Worm (Caenorhabditis elegans): ENCODE results near the gene F09B12.5.

The F09B12.5 gene

DNA sequence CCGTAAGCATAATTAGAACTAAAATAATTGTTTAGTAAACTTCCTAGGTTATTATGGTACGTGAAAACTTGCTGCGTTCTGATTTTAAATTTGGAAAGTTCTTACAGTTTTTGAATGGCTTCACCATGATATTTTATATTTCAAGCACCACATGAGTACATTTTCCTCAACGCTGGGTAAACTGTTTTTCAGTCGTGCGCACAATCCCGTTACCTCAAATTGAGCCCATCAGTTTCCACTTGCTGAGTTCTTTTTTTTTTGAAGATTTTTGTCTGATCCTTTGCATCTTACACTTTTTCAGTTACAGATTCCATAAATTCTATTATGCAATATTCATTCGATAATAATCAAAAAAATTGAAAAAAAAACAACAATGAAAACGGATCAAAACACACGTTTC lies 36.0 kb downstream of the F09B12.5 start:
- TF ChIP-seq zip-4 (GFP tag; optimal IDR thresholded peaks at IDR 0.05) (no peak), tlp-1 (tag; optimal IDR thresholded peaks at IDR 0.05) (no peak), dpl-1 (GFP tag; optimal IDR thresholded peaks at IDR 0.05) (no peak), mef-2 (tag; optimal IDR thresholded peaks at IDR 0.05) (no peak), ceh-82 (tag; optimal IDR thresholded peaks at IDR 0.05) (no peak), efl-3 (GFP tag; optimal IDR thresholded peaks at IDR 0.05) (no peak), C16A3.4 (tag; optimal IDR thresholded peaks at IDR 0.05) (no peak), nhr-77 (tag; optimal IDR thresholded peaks at IDR 0.05) (no peak), aly-2 (tag; optimal IDR thresholded peaks at IDR 0.05) (no peak), zag-1 (tag; optimal IDR thresholded peaks at IDR 0.05) (no peak)

DNA sequence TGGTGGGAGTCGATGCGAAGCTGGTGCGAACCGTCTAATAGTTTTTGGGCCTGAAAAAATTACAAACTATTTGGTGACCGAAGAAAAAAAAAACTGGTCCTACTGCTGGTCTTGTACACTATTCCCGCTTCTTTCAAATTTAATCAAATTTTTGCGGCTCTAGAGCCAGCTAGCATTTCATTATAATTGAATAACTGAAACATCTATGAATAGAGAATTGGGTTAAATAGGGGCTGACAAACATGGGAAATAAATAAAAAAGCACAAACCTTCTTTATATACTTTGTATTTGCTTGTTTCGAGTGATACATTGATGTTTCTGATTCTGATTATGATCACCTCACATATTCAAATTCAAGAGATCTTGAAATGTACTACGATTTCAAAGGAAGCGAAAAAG lies 40.6 kb downstream of the F09B12.5 start:
- TF ChIP-seq elt-2 (tag; optimal IDR thresholded peaks at IDR 0.05) (no peak), unc-130 (tag; optimal IDR thresholded peaks at IDR 0.05) (no peak), aly-2 (tag; optimal IDR thresholded peaks at IDR 0.05) (no peak), ets-5 (GFP tag; IDR thresholded peaks at IDR 0.05) (no peak), blmp-1 (tag; optimal IDR thresholded peaks at IDR 0.05) (no peak)

DNA sequence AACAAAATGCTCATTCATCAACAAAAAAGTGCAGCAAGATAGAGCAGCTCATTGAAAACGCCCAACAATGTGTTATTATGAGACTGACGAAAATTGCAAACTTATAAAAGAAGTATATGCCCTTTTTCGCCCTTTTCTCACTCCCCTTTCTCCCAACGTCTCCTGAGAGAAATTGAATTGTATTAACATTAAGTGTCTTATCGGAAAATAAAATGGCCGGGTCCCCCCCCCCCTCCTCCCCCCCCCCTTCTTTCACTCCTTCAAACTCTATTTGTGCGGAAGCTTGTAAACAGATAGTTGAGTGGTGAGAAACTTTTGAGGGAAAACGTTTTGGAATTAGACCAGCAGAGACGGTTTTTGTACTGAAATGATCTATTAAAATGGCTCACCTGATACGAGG lies 42.2 kb downstream of the F09B12.5 start:
- TF ChIP-seq mab-9 (GFP tag; IDR thresholded peaks at IDR 0.05) (no peak), ceh-8 (GFP tag; optimal IDR thresholded peaks at IDR 0.05) (peak; percentile 20), lin-14 (GFP tag; optimal IDR thresholded peaks at IDR 0.05) (peak; percentile 54)

DNA sequence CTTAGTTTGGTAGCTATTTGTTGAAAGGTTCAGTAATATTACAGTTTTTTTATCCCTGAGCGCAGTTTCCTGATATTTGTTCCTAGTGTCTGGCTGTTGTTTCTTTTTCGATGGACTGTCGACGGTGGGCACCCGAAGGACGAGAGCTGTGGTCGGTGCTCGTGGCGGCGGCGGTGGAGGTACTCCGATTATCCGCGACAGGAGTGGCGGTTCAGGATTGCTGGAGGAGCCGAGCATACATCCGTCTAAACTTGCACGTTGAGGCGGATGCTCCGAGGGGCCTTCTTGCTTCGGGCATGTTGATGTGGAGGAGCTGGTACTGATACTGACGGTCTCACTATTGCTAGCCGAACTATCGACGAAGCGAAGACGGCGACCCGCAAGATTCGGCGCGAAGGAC lies 42.8 kb downstream of the F09B12.5 start:
- TF ChIP-seq fos-1 (tag; optimal IDR thresholded peaks at IDR 0.05) (no peak), lir-3 (tag; optimal IDR thresholded peaks at IDR 0.05; ENCODE audit: poor library complexity) (no peak), nhr-237 (tag; optimal IDR thresholded peaks at IDR 0.05) (no peak), fkh-10 (GFP tag; optimal IDR thresholded peaks at IDR 0.05) (no peak), pag-3 (tag; optimal IDR thresholded peaks at IDR 0.05; ENCODE audit: borderline replicate concordance, insufficient read depth) (no peak)

DNA sequence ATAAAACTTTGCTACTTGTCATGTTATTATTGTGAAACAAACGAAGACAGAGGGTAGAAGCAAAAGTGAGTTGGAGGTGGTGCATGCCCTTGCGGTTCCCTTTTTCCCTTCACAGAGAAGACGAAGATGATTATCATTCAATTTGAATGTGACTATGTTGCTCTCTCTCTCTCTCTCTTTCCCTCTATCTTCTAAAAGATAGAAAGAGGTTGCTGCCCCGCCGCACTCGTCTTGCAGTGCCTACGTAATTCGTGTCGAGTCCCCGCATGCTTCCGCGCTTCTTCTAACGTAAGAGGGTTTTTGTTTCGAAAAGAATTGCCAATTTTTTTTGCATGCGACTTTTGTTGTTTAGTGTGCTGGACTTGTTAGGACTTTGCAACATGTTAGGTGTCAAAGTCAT lies 43.7 kb downstream of the F09B12.5 start:
- TF ChIP-seq ceh-8 (GFP tag; optimal IDR thresholded peaks at IDR 0.05) (no peak), ces-1 (GFP tag; optimal IDR thresholded peaks at IDR 0.05) (peak; percentile 6), fkh-10 (GFP tag; optimal IDR thresholded peaks at IDR 0.05) (peak; percentile 50), lin-14 (GFP tag; optimal IDR thresholded peaks at IDR 0.05) (peak; percentile 64), nhr-77 (tag; optimal IDR thresholded peaks at IDR 0.05) (no peak)

DNA sequence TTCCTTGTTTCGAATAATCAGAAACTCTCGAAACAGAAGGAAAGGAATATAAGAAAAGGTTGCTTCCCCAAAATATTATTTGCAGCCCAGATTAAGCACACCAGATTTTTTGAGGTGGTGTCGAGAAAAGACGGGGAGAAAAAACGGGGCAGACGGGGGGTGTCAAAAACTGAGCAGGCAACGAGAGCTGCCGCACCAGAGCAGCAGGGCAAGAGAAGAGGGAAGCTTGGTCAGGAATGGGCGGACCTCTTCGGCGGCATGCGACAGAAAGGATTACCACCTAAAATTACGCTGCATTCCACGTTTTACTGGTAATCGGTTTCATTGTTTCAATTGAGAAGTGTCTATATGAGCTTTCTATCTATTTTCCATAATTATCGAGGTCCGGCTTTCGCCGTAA lies 47.6 kb downstream of the F09B12.5 start:
- TF ChIP-seq C04F5.9 (tag; optimal IDR thresholded peaks at IDR 0.05), result no peak
- no peak for TF ChIP-seq nhr-84 (tag; optimal IDR thresholded peaks at IDR 0.05)
- TF ChIP-seq efl-1 (optimal IDR thresholded peaks at IDR 0.05), result no peak
- TF ChIP-seq efl-1 (GFP tag; optimal IDR thresholded peaks at IDR 0.05 in 1 of 2), result no peak
- TF ChIP-seq ceh-82 (tag; optimal IDR thresholded peaks at IDR 0.05), result no peak
- TF ChIP-seq unc-30 (tag; optimal IDR thresholded peaks at IDR 0.05), result no peak
- TF ChIP-seq snu-23 (GFP tag; optimal IDR thresholded peaks at IDR 0.05), result no peak
- no peak for TF ChIP-seq mep-1 (tag; optimal IDR thresholded peaks at IDR 0.05)
- TF ChIP-seq hlh-4 (tag; optimal IDR thresholded peaks at IDR 0.05), result no peak
- no peak for TF ChIP-seq ztf-4 (tag; optimal IDR thresholded peaks at IDR 0.05)
- no peak for TF ChIP-seq fkh-4 (tag; optimal IDR thresholded peaks at IDR 0.05; ENCODE audit: borderline replicate concordance)
- no peak for TF ChIP-seq mab-9 (GFP tag; IDR thresholded peaks at IDR 0.05)
- no peak for TF ChIP-seq vab-15 (tag; optimal IDR thresholded peaks at IDR 0.05)
- TF ChIP-seq tlp-1 (tag; optimal IDR thresholded peaks at IDR 0.05), result no peak
- no peak for TF ChIP-seq lin-14 (GFP tag; optimal IDR thresholded peaks at IDR 0.05)
- no peak for TF ChIP-seq egl-13 (tag; optimal IDR thresholded peaks at IDR 0.05)
- no peak for TF ChIP-seq C16A3.4 (tag; optimal IDR thresholded peaks at IDR 0.05)
- no peak for TF ChIP-seq ces-1 (GFP tag; optimal IDR thresholded peaks at IDR 0.05)
- TF ChIP-seq lin-35 (GFP tag; optimal IDR thresholded peaks at IDR 0.05), result no peak
- no peak for TF ChIP-seq nhr-11 (tag; optimal IDR thresholded peaks at IDR 0.05)
